Worm (Caenorhabditis elegans): Measurements from ENCODE around the gene ins-39.

Gene ins-39

DNA sequence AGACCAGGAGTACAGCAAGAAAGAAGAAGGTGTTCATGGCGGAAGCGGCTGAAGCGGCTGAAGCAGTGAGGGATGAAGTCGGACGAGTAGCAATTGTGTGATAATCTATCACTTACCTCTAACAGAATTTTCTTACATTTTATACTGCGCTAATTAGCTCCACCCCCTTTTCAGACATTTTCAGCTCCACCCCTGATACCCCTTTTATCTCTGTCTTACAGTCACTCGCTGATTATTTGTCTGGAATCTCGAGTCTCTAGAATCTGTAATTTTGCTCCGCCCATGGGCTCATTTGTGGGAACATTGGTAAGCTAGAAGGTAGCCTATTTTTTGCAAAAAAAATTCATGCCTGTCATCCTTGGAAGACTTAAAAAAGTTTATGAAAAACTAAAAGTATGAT is at the start of gene ins-39:
Gene ins-39, minus strand, starts transcription at position 101 of the 400 bp plus-strand sequence.
- TF ChIP-seq lin-11 (tag; optimal IDR thresholded peaks at IDR 0.05) = no peak
- TF ChIP-seq pag-3 (tag; optimal IDR thresholded peaks at IDR 0.05; ENCODE audit: borderline replicate concordance) = no peak
- TF ChIP-seq ceh-30 (tag; optimal IDR thresholded peaks at IDR 0.05) = no peak
- TF ChIP-seq eyg-1 (tag; optimal IDR thresholded peaks at IDR 0.05) = no peak
- no peak for TF ChIP-seq hlh-6 (tag; optimal IDR thresholded peaks at IDR 0.05)
- TF ChIP-seq fax-1 (tag; optimal IDR thresholded peaks at IDR 0.05) = no peak
- TF ChIP-seq ceh-22 (tag; optimal IDR thresholded peaks at IDR 0.05) = no peak
- TF ChIP-seq pax-1 (tag; optimal IDR thresholded peaks at IDR 0.05) = no peak
- no peak for TF ChIP-seq ttx-3 (tag; optimal IDR thresholded peaks at IDR 0.05)
- TF ChIP-seq C38D4.7 (GFP tag; optimal IDR thresholded peaks at IDR 0.05) = no peak
- no peak for TF ChIP-seq unc-42 (tag; optimal IDR thresholded peaks at IDR 0.05)
- no peak for TF ChIP-seq C08G9.2 (tag; optimal IDR thresholded peaks at IDR 0.05)
- TF ChIP-seq sdc-2 (tag; optimal IDR thresholded peaks at IDR 0.05) = no peak

DNA sequence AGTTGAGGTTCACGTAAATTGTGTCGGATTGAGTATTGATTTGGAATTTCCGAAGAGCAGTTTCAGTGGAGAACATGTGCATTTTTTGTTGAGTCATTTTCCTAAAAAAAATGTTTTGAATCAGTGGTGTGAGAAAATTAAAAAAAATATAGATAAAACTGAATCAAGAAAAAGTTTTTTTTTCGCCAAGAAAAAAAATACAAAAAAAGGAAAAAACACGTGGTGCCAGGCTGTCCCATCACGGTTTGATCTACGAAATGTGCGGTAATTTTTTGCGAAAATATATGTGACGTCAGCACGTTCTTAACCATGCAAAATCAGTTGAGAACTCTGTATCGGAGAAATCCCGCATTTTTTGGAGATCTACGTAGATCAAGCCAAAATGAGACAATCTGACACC is 49.7 kb upstream of the ins-39 start, which contains the start of gene F56C3.9:
Gene F56C3.9, minus strand, starts transcription at position 101 of the 400 bp plus-strand sequence.
- TF ChIP-seq elt-2 (tag; optimal IDR thresholded peaks at IDR 0.05) (no peak), pax-1 (tag; optimal IDR thresholded peaks at IDR 0.05) (no peak), pat-9 (tag; optimal IDR thresholded peaks at IDR 0.05) (no peak), pqm-1 (tag; optimal IDR thresholded peaks at IDR 0.05) (no peak), madf-2 (tag; optimal IDR thresholded peaks at IDR 0.05) (no peak), dmd-4 (tag; optimal IDR thresholded peaks at IDR 0.05; ENCODE audit: borderline replicate concordance) (no peak), unc-86 (tag; optimal IDR thresholded peaks at IDR 0.05) (no peak), pag-3 (tag; optimal IDR thresholded peaks at IDR 0.05; ENCODE audit: borderline replicate concordance) (no peak), zip-5 (tag; optimal IDR thresholded peaks at IDR 0.05) (no peak), syd-9 (tag; optimal IDR thresholded peaks at IDR 0.05) (no peak), ets-4 (tag; optimal IDR thresholded peaks at IDR 0.05) (no peak), ceh-30 (tag; optimal IDR thresholded peaks at IDR 0.05) (no peak), odd-2 (tag; optimal IDR thresholded peaks at IDR 0.05) (no peak), ceh-24 (tag; optimal IDR thresholded peaks at IDR 0.05) (no peak), T23F11.4 (GFP tag; optimal IDR thresholded peaks at IDR 0.05) (no peak), che-1 (tag; optimal IDR thresholded peaks at IDR 0.05) (no peak), ref-2 (tag; optimal IDR thresholded peaks at IDR 0.05) (no peak), unc-42 (tag; optimal IDR thresholded peaks at IDR 0.05) (no peak), hlh-6 (tag; optimal IDR thresholded peaks at IDR 0.05) (no peak), ceh-31 (tag; optimal IDR thresholded peaks at IDR 0.05) (no peak)

DNA sequence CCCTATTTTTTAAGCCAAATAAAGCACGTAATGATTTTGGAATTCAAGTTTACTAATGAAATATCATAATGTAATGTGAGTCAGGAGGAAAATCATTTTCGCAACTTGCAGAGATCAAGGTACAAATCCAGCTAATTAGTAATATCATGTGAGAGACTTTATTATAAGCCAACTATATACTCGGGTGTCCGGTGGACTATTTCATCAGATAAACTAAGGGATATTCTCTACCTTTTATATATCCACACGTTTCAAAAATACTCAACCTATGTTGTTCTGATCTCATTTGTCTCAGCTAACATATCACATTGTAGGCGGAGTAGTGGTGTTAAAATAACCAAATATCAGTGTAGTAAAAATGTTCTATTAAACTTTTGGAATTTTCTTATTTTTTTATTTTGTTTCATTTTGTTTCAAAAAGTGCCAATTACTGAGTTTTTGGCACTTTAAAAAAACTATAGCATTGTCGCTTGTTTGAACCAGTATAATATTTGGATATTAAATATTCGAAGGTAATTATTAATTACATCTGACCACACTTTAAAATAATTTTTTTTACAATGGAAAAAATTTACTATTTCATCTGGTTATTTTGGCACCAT is 45.3 kb upstream of the ins-39 start:
- TF ChIP-seq hlh-13 (GFP tag; optimal IDR thresholded peaks at IDR 0.05) (no peak), unc-42 (tag; optimal IDR thresholded peaks at IDR 0.05) (peak; percentile 50), F13H6.1 (tag; optimal IDR thresholded peaks at IDR 0.05) (no peak), dmd-4 (tag; optimal IDR thresholded peaks at IDR 0.05; ENCODE audit: borderline replicate concordance) (no peak), ceh-9 (tag; optimal IDR thresholded peaks at IDR 0.05) (no peak), ceh-22 (tag; optimal IDR thresholded peaks at IDR 0.05) (no peak), tbx-7 (tag; optimal IDR thresholded peaks at IDR 0.05) (no peak), K09A11.1 (tag; optimal IDR thresholded peaks at IDR 0.05; ENCODE audit: insufficient read depth) (no peak), T23F11.4 (GFP tag; optimal IDR thresholded peaks at IDR 0.05) (no peak), nfya-1 (tag; optimal IDR thresholded peaks at IDR 0.05) (peak; percentile 19), sdc-2 (tag; optimal IDR thresholded peaks at IDR 0.05) (peak; percentile 98), ceh-31 (tag; optimal IDR thresholded peaks at IDR 0.05) (peak; percentile 44), hlh-8 (tag; optimal IDR thresholded peaks at IDR 0.05) (no peak), unc-55 (GFP tag; optimal IDR thresholded peaks at IDR 0.05) (no peak), eyg-1 (tag; optimal IDR thresholded peaks at IDR 0.05) (no peak), odd-2 (tag; optimal IDR thresholded peaks at IDR 0.05) (no peak), ets-4 (tag; optimal IDR thresholded peaks at IDR 0.05) (no peak), hlh-30 (tag; optimal IDR thresholded peaks at IDR 0.05; ENCODE audit: insufficient read depth) (peak; percentile 73), ceh-2 (tag; optimal IDR thresholded peaks at IDR 0.05) (no peak), ceh-18 (tag; optimal IDR thresholded peaks at IDR 0.05) (no peak), sox-2 (GFP tag; IDR thresholded peaks at IDR 0.05) (no peak), syd-9 (tag; optimal IDR thresholded peaks at IDR 0.05) (no peak)
